Fruit fly (Drosophila melanogaster): ENCODE measurements around the gene Antdh.

DNA sequence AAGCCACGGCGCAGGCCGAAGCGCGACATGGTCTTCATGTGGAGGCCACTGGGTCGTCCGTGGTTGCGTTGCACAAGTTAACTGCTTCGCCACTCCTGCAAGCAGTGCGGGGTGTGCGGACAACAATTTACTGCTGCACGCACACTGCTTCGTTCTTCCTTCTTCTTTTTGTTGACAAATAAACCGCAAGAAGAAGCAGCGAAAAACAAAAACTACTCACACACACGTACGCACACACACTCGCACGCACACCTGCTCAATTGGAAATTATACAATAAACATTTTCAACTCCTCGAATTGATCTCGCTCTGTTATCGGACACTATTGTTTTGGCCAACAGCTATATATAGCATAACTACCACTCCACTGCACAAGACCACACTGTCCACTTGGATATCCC, 45.3 kb downstream of the Antdh start:
- TF ChIP-seq psq (optimal IDR thresholded peaks at IDR 0.05) (no peak), EcR (GFP tag; optimal IDR thresholded peaks at IDR 0.05) (no peak), usp (GFP tag; optimal IDR thresholded peaks at IDR 0.05) (no peak), pan (optimal IDR thresholded peaks at IDR 0.05) (no peak), CG8478 (optimal IDR thresholded peaks at IDR 0.05) (no peak), Dll (optimal IDR thresholded peaks at IDR 0.05) (no peak)

Measured in whole organism.